Fruit fly (Drosophila melanogaster) whole organism: ENCODE results near the gene eIF4EHP.

Source experiments
- CG8478 ChIP-seq: fragments of >200 bp; optimal IDR thresholded peaks from 2 replicates; lab custom pipeline; 2018; ENCODE audit warnings: inconsistent platforms
- Dll ChIP-seq: fragments of >200 bp; optimal IDR thresholded peaks from 2 replicates; lab custom pipeline; 2017
- EcR ChIP-seq, 2 experiments: fragments of >200 bp; optimal IDR thresholded peaks; 2 replicates each; lab custom pipeline; 2017; ENCODE audit warnings: missing biosample characterization in 2 of 2, missing genetic modification characterization in 2 of 2, missing genetic modification reagents in 2 of 2
- pan ChIP-seq: fragments of >200 bp; optimal IDR thresholded peaks from 2 replicates; lab custom pipeline; 2017
- psq ChIP-seq: fragments of >200 bp; optimal IDR thresholded peaks from 2 replicates; lab custom pipeline; 2017
- usp ChIP-seq: fragments of >200 bp; optimal IDR thresholded peaks from 2 replicates; lab custom pipeline; 2017; ENCODE audit warnings: missing biosample characterization, missing genetic modification characterization, mixed read lengths

dm6 chr3R:24025715-24026467 is 82.9 kb downstream of the eIF4EHP start:
- TF ChIP-seq pan (lab: Kevin White, UChicago) (no peak), EcR (GFP tag; optimal IDR thresholded peaks at IDR 0.05; lab: Kevin White, UChicago) (no peak), usp (GFP tag; lab: Kevin White, UChicago) (no peak), CG8478 (lab: Kevin White, UChicago) (no peak), psq (lab: Kevin White, UChicago) (no peak), Dll (no peak)
